Fruit fly (Drosophila melanogaster) whole organism, adult: ENCODE measurements around the gene ATPsynO.

Experiments used
- CG11617 ChIP-seq: fragments of 200-800 bp; sonication (Bioruptor generic); optimal IDR thresholded peaks from 2 replicates; lab custom pipeline; 2017; ENCODE audit warnings: mild to moderate bottlenecking, missing biosample characterization, missing genetic modification reagents, missing genetic modification characterization
- CG12768 ChIP-seq: fragments of 200-800 bp; sonication (Bioruptor generic); optimal IDR thresholded peaks from 2 replicates; lab custom pipeline; 2017; ENCODE audit warnings: missing biosample characterization, missing genetic modification characterization, mild to moderate bottlenecking, moderate library complexity, missing genetic modification reagents
- CG14711 ChIP-seq: fragments of 200-800 bp; sonication (Bioruptor generic); optimal IDR thresholded peaks from 2 replicates; lab custom pipeline; 2018; ENCODE audit warnings: missing biosample characterization, mild to moderate bottlenecking, missing genetic modification characterization, moderate library complexity
- CG1620 ChIP-seq: fragments of 200-800 bp; sonication (Bioruptor generic); optimal IDR thresholded peaks from 2 replicates; lab custom pipeline; 2016; ENCODE audit warnings: missing biosample characterization, missing genetic modification characterization
- CG33017 ChIP-seq: fragments of 200-800 bp; sonication (Bioruptor generic); optimal IDR thresholded peaks from 2 replicates; lab custom pipeline; 2018; ENCODE audit warnings: missing biosample characterization, mild to moderate bottlenecking, missing genetic modification characterization, moderate library complexity
- CG5204 ChIP-seq: fragments of 200-800 bp; sonication (Bioruptor generic); optimal IDR thresholded peaks from 2 replicates; lab custom pipeline; 2016; ENCODE audit warnings: missing biosample characterization, missing genetic modification characterization
- CG7045 ChIP-seq: fragments of 200-800 bp; sonication (Bioruptor generic); optimal IDR thresholded peaks from 2 replicates; lab custom pipeline; 2017; ENCODE audit warnings: missing biosample characterization, mild to moderate bottlenecking, missing genetic modification characterization
- CG7101 ChIP-seq: fragments of 200-800 bp; sonication (Bioruptor generic); optimal IDR thresholded peaks from 2 replicates; lab custom pipeline; 2018; ENCODE audit warnings: missing biosample characterization, mild to moderate bottlenecking, missing genetic modification characterization, moderate library complexity
- Clk ChIP-seq: fragments of 200-800 bp; sonication (Bioruptor generic); optimal IDR thresholded peaks from 2 replicates; lab custom pipeline; 2017; ENCODE audit warnings: missing biosample characterization, missing genetic modification characterization
- Crg-1 ChIP-seq: fragments of 200-800 bp; sonication (Bioruptor generic); optimal IDR thresholded peaks from 2 replicates; lab custom pipeline; 2016; ENCODE audit warnings: missing biosample characterization, missing genetic modification characterization
- Hr96 ChIP-seq: fragments of 200-800 bp; sonication (Bioruptor generic); optimal IDR thresholded peaks from 2 replicates; lab custom pipeline; 2016; ENCODE audit warnings: missing biosample characterization, missing genetic modification characterization
- Mnt ChIP-seq: fragments of 200-800 bp; sonication (Bioruptor generic); optimal IDR thresholded peaks from 2 replicates; lab custom pipeline; 2016; ENCODE audit warnings: missing biosample characterization, mild to moderate bottlenecking, missing genetic modification characterization
- bab1 ChIP-seq: fragments of 200-800 bp; sonication (Bioruptor generic); optimal IDR thresholded peaks from 3 replicates; lab custom pipeline; 2019; ENCODE audit warnings: missing biosample characterization, mild to moderate bottlenecking, missing genetic modification characterization, moderate library complexity
- cic ChIP-seq: fragments of 200-800 bp; sonication (Bioruptor generic); optimal IDR thresholded peaks from 2 replicates; lab custom pipeline; 2017; ENCODE audit warnings: missing biosample characterization, mild to moderate bottlenecking, missing genetic modification characterization, moderate library complexity
- cnc ChIP-seq, 2 experiments: fragments of >200 bp; optimal IDR thresholded peaks; 2 replicates each; lab custom pipeline; 2017
- kay ChIP-seq: fragments of 200-800 bp; sonication (Bioruptor generic); peaks from one replicate; lab custom pipeline; 2016; ENCODE audit warnings: missing biosample characterization, missing genetic modification characterization, borderline replicate concordance
- ovo ChIP-seq: fragments of 200-800 bp; sonication (Bioruptor generic); optimal IDR thresholded peaks from 2 replicates; lab custom pipeline; 2016; ENCODE audit warnings: missing biosample characterization, missing genetic modification characterization
- pad ChIP-seq: fragments of 200-800 bp; sonication (Bioruptor generic); optimal IDR thresholded peaks from 3 replicates; lab custom pipeline; 2017; ENCODE audit warnings: missing biosample characterization, missing genetic modification characterization, mild to moderate bottlenecking, moderate library complexity, missing genetic modification reagents
- tj ChIP-seq: fragments of 200-800 bp; sonication (Bioruptor generic); optimal IDR thresholded peaks from 3 replicates; lab custom pipeline; 2017; ENCODE audit warnings: missing biosample characterization, mild to moderate bottlenecking, missing genetic modification characterization, moderate library complexity
- toe ChIP-seq: fragments of 200-800 bp; sonication (Bioruptor generic); optimal IDR thresholded peaks from 2 replicates; lab custom pipeline; 2016; ENCODE audit warnings: missing biosample characterization, missing genetic modification characterization

ATPsynO gene

dm6 chr3R:15229329-15229876 is 36.0 kb upstream of the ATPsynO start, which contains the start of the genes Art3 and mRpS10:
Art3 (minus strand) TSS chr3R:15229408.
mRpS10 (plus strand) TSS chr3R:15229665.
- TF ChIP-seq kay (no peak), CG14711 (tag; lab: Kevin White, UChicago) (peak; percentile 99), Mnt (peak; percentile 99), CG12768 (GFP tag; lab: Kevin White, UChicago) (peak; percentile 100), CG11617 (peak; percentile 99), tj (peak; percentile 94), Hr96 (GFP tag; lab: Kevin White, UChicago) (no peak), CG1620 (peak; percentile 99), CG7045 (GFP tag; lab: Kevin White, UChicago) (peak; percentile 100), cic (peak; percentile 89), CG5204 (peak; percentile 100), cnc (optimal IDR thresholded peaks at IDR 0.05; lab: Kevin White, UChicago) (no peak), CG7101 (tag; lab: Kevin White, UChicago) (peak; percentile 100), pad (GFP tag; lab: Kevin White, UChicago) (peak; percentile 96), bab1 (peak; percentile 100), toe (GFP tag; lab: Kevin White, UChicago) (peak; percentile 100), Crg-1 (GFP tag; lab: Kevin White, UChicago) (peak; percentile 99), ovo (GFP tag; lab: Kevin White, UChicago) (peak; percentile 98), CG33017 (tag; lab: Kevin White, UChicago) (peak; percentile 100), Clk (GFP tag; lab: Kevin White, UChicago) (peak; percentile 99)

dm6 chr3R:15230285-15230684 is 35.1 kb upstream of the ATPsynO start, which contains the start of gene CG34316:
CG34316 (plus strand) TSS chr3R:15230585.
- no peak for TF ChIP-seq CG1620
- no peak for TF ChIP-seq Mnt
- TF ChIP-seq CG5204, result no peak
- TF ChIP-seq CG33017 (tag; lab: Kevin White, UChicago), result no peak
- no peak for TF ChIP-seq CG12768 (GFP tag; lab: Kevin White, UChicago)
- no peak for TF ChIP-seq Hr96 (GFP tag; lab: Kevin White, UChicago)
- no peak for TF ChIP-seq cnc (optimal IDR thresholded peaks at IDR 0.05; lab: Kevin White, UChicago)
- TF ChIP-seq CG11617, result no peak
- no peak for TF ChIP-seq toe (GFP tag; lab: Kevin White, UChicago)
- no peak for TF ChIP-seq Crg-1 (GFP tag; lab: Kevin White, UChicago)
- no peak for TF ChIP-seq cic
- no peak for TF ChIP-seq Clk (GFP tag; lab: Kevin White, UChicago)
- TF ChIP-seq tj, result no peak
- no peak for TF ChIP-seq pad (GFP tag; lab: Kevin White, UChicago)
- no peak for TF ChIP-seq ovo (GFP tag; lab: Kevin White, UChicago)
- TF ChIP-seq CG14711 (tag; lab: Kevin White, UChicago), result no peak
- no peak for TF ChIP-seq CG7045 (GFP tag; lab: Kevin White, UChicago)

- TF ChIP-seq pad (GFP tag; lab: Kevin White, UChicago), result no peak
Measured at dm6 chr3R:15231635-15232138, 33.7 kb upstream of the ATPsynO start.

- TF ChIP-seq CG11617 (peak; percentile 42), Clk (GFP tag; lab: Kevin White, UChicago) (peak; percentile 62), CG7101 (tag; lab: Kevin White, UChicago) (peak; percentile 55), kay (no peak), CG7045 (GFP tag; lab: Kevin White, UChicago) (peak; percentile 41), bab1 (peak; percentile 69), CG33017 (tag; lab: Kevin White, UChicago) (peak; percentile 0), pad (GFP tag; lab: Kevin White, UChicago) (peak; percentile 28), cic (peak; percentile 80), Mnt (peak; percentile 93), tj (peak; percentile 52), ovo (GFP tag; lab: Kevin White, UChicago) (peak; percentile 35), CG5204 (peak; percentile 82), CG14711 (tag; lab: Kevin White, UChicago) (no peak), cnc (optimal IDR thresholded peaks at IDR 0.05; lab: Kevin White, UChicago) (no peak), Hr96 (GFP tag; lab: Kevin White, UChicago) (peak; percentile 51), CG1620 (peak; percentile 53), Crg-1 (GFP tag; lab: Kevin White, UChicago) (no peak), toe (GFP tag; lab: Kevin White, UChicago) (peak; percentile 83), CG12768 (GFP tag; lab: Kevin White, UChicago) (no peak)
Measured at dm6 chr3R:15242186-15243045, 23.0 kb upstream of the ATPsynO start, which contains the start of the genes tefu and Hsc70-4. tefu (minus strand) TSS chr3R:15242236. Hsc70-4 (plus strand) TSS chr3R:15242687.

dm6 chr3R:15243046-15243356 is 22.4 kb upstream of the ATPsynO start:
- TF ChIP-seq bab1 (no peak), kay (peak; percentile 51)

dm6 chr3R:15243452-15243851 is 21.9 kb upstream of the ATPsynO start:
- no peak for TF ChIP-seq kay
- no peak for TF ChIP-seq CG1620
- no peak for TF ChIP-seq cic
- peak; percentile 38 for TF ChIP-seq Hr96 (GFP tag; lab: Kevin White, UChicago)
- TF ChIP-seq Crg-1 (GFP tag; lab: Kevin White, UChicago), result no peak
- peak; percentile 28 for TF ChIP-seq ovo (GFP tag; lab: Kevin White, UChicago)
- no peak for TF ChIP-seq CG7101 (tag; lab: Kevin White, UChicago)
- no peak for TF ChIP-seq toe (GFP tag; lab: Kevin White, UChicago)
- TF ChIP-seq CG12768 (GFP tag; lab: Kevin White, UChicago), result peak; percentile 48
- peak; percentile 80 for TF ChIP-seq tj
- peak; percentile 29 for TF ChIP-seq CG5204
- TF ChIP-seq bab1, result no peak
- TF ChIP-seq pad (GFP tag; lab: Kevin White, UChicago), result no peak
- no peak for TF ChIP-seq CG14711 (tag; lab: Kevin White, UChicago)
- no peak for TF ChIP-seq CG7045 (GFP tag; lab: Kevin White, UChicago)
- no peak for TF ChIP-seq cnc (optimal IDR thresholded peaks at IDR 0.05; lab: Kevin White, UChicago)
- peak; percentile 96 for TF ChIP-seq Mnt
- TF ChIP-seq Clk (GFP tag; lab: Kevin White, UChicago), result no peak
- no peak for TF ChIP-seq CG33017 (tag; lab: Kevin White, UChicago)
- TF ChIP-seq CG11617, result no peak
